Fruit fly (Drosophila melanogaster): Measurements from ENCODE around the gene CG10877.
A peak's percentile ranks its signal among the peaks of the same experiment; 100 is the strongest.

The CG10877 gene

dm6 chr3R:20594194-20595144 lies 30.6 kb upstream of the CG10877 start (continued):
- TF ChIP-seq CG16779 (GFP tag; IDR thresholded peaks at IDR 0.05): no peak
- no peak for TF ChIP-seq gro (GFP tag; optimal IDR thresholded peaks at IDR 0.05)
- TF ChIP-seq bowl (GFP tag; IDR thresholded peaks at IDR 0.05): peak; percentile 28; the same call in 1 of the 2 replicates
- no peak for TF ChIP-seq shn (GFP tag; optimal IDR thresholded peaks at IDR 0.05)
- peak; percentile 58; the same call in 2 of the 3 replicates for TF ChIP-seq ase (GFP tag; IDR thresholded peaks at IDR 0.05)
- peak; percentile 97 for TF ChIP-seq dmrt99B (tag; optimal IDR thresholded peaks at IDR 0.05)
- peak; percentile 64; the same call in 1 of the 2 replicates for TF ChIP-seq dati (GFP tag; IDR thresholded peaks at IDR 0.05)
- TF ChIP-seq CG18764 (GFP tag; optimal IDR thresholded peaks at IDR 0.05): peak; percentile 79
- no peak for TF ChIP-seq hkb (optimal IDR thresholded peaks at IDR 0.05)
- TF ChIP-seq hkb (GFP tag; IDR thresholded peaks at IDR 0.05): peak; percentile 77
- TF ChIP-seq dpn (GFP tag; optimal IDR thresholded peaks at IDR 0.05): peak in 1 of 2 experiments; percentile 77
- TF ChIP-seq CG6813 (GFP tag; optimal IDR thresholded peaks at IDR 0.05): peak; percentile 86
- no peak for TF ChIP-seq fru (optimal IDR thresholded peaks at IDR 0.05)
- peak; percentile 73 for TF ChIP-seq Ets65A (GFP tag)
- TF ChIP-seq CG17568 (GFP tag; optimal IDR thresholded peaks at IDR 0.05): peak; percentile 50

dm6 chr3R:20593463-20593838 lies 29.6 kb upstream of the CG10877 start:
- TF ChIP-seq p53 (GFP tag; optimal IDR thresholded peaks at IDR 0.05): peak; percentile 5
- TF ChIP-seq gem (tag; optimal IDR thresholded peaks at IDR 0.05): no peak
- TF ChIP-seq CG10267 (tag; optimal IDR thresholded peaks at IDR 0.05): no peak
- TF ChIP-seq CG42726 (GFP tag; IDR thresholded peaks at IDR 0.05; ENCODE audit: partially characterized antibody): 0 out of 2 replicates have a peak, but pooled peaks have one; percentile 4
- TF ChIP-seq Trl (optimal IDR thresholded peaks at IDR 0.05): peak in 1 of 2 experiments; percentile 13
- TF ChIP-seq Trl (GFP tag; optimal IDR thresholded peaks at IDR 0.05): no peak
- no peak for TF ChIP-seq CG8765 (GFP tag; IDR thresholded peaks at IDR 0.05)
- peak; percentile 84 for TF ChIP-seq nerfin-1 (tag; optimal IDR thresholded peaks at IDR 0.05)
- 0 out of 2 replicates have a peak, but pooled peaks have one; percentile 3 for TF ChIP-seq Atf6 (GFP tag; IDR thresholded peaks at IDR 0.05)
- 0 out of 2 replicates have a peak, but pooled peaks have one; percentile 15 for TF ChIP-seq Taf1 (GFP tag; IDR thresholded peaks at IDR 0.05)
- no peak for TF ChIP-seq eyg (GFP tag; optimal IDR thresholded peaks at IDR 0.05)
- 0 out of 3 replicates have a peak, but pooled peaks have one; percentile 25 for TF ChIP-seq CG16813 (GFP tag; IDR thresholded peaks at IDR 0.05; ENCODE audit: partially characterized antibody)
- TF ChIP-seq CG1529 (GFP tag; optimal IDR thresholded peaks at IDR 0.05): no peak
- no peak for TF ChIP-seq knrl (GFP tag; IDR thresholded peaks at IDR 0.05; ENCODE audit: partially characterized antibody)

dm6 chr3R:20592517-20593462 lies 28.9 kb upstream of the CG10877 start, which contains the start of the genes Pus1 and bon:
TSS of gene Pus1 (minus strand) at chr3R:20592671.
TSS of gene bon (plus strand) at chr3R:20593139.
- TF ChIP-seq Elba2 (GFP tag; optimal IDR thresholded peaks at IDR 0.05): no peak
- no peak for TF ChIP-seq Fer3 (tag; optimal IDR thresholded peaks at IDR 0.05)
- peak; percentile 87 for TF ChIP-seq vvl (GFP tag; IDR thresholded peaks at IDR 0.05)
- TF ChIP-seq CG15601 (tag; optimal IDR thresholded peaks at IDR 0.05): peak; percentile 14
- TF ChIP-seq sqz (GFP tag; optimal IDR thresholded peaks at IDR 0.05): peak; percentile 76
- peak; percentile 34 for TF ChIP-seq CG1792 (GFP tag; optimal IDR thresholded peaks at IDR 0.05)
- peak; percentile 46; the same call in 1 of the 2 replicates for TF ChIP-seq tna (GFP tag; IDR thresholded peaks at IDR 0.05; ENCODE audit: partially characterized antibody)
- peak; percentile 33 for TF ChIP-seq CG2712 (tag; optimal IDR thresholded peaks at IDR 0.05)
- TF ChIP-seq Scr (GFP tag; IDR thresholded peaks at IDR 0.05; ENCODE audit: partially characterized antibody): peak; percentile 39
- TF ChIP-seq sima (GFP tag; optimal IDR thresholded peaks at IDR 0.05): no peak
- TF ChIP-seq zfh1 (GFP tag; IDR thresholded peaks at IDR 0.05): peak; percentile 37; the same call in 1 of the 3 replicates
- no peak for TF ChIP-seq CG3726 (GFP tag; IDR thresholded peaks at IDR 0.05)
- TF ChIP-seq CG1832 (GFP tag; optimal IDR thresholded peaks at IDR 0.05): peak; percentile 53
- no peak for TF ChIP-seq BtbVII (GFP tag; optimal IDR thresholded peaks at IDR 0.05)
- TF ChIP-seq cato (GFP tag; optimal IDR thresholded peaks at IDR 0.05; ENCODE audit: borderline replicate concordance): no peak
- TF ChIP-seq CG14965 (GFP tag; optimal IDR thresholded peaks at IDR 0.05; ENCODE audit: borderline replicate concordance): no peak
- TF ChIP-seq CG5953 (GFP tag; IDR thresholded peaks at IDR 0.05): 0 out of 2 replicates have a peak, but pooled peaks have one; percentile 26
